Worm (Caenorhabditis elegans) whole organism, L4 larva: ENCODE results near the gene fubl-3.

ENCODE experiments used
- F26F4.8 ChIP-seq: fragments of 200-800 bp; sonication (Bioruptor generic); conservative IDR thresholded peaks from 2 replicates; pipeline ENCODE4 v1.3.6; 2022; ENCODE audit warnings: missing genetic modification characterization, missing compliant biosample characterization
- F44E2.7 ChIP-seq: fragments of 200-800 bp; sonication (Bioruptor generic); IDR thresholded peaks from 2 replicates; pipeline ENCODE4 v2.1.2; 2022; ENCODE audit warnings: missing genetic modification characterization, missing compliant biosample characterization
- Y48G9A.11 ChIP-seq: fragments of 200-800 bp; sonication (Bioruptor generic); IDR thresholded peaks from 2 replicates; pipeline ENCODE4 v1.3.6; 2022; ENCODE audit warnings: missing genetic modification reagents, missing genetic modification characterization, missing compliant biosample characterization
- Y75B8A.6 ChIP-seq: fragments of 200-800 bp; sonication (Bioruptor generic); IDR thresholded peaks from 2 replicates; pipeline ENCODE4 v1.3.6; 2022; ENCODE audit warnings: missing genetic modification reagents, missing genetic modification characterization, missing compliant biosample characterization
- ZK546.5 ChIP-seq, 2 experiments: sonication (generic microtip); optimal IDR thresholded peaks; 2 replicates each; lab custom pipeline; 2017; ENCODE audit warnings: missing biosample characterization in 2 of 2, missing genetic modification characterization in 2 of 2
- aha-1 ChIP-seq: fragments of 150-350 bp; peaks from one replicate; lab custom pipeline; 2014; ENCODE audit warnings: missing biosample characterization, missing genetic modification characterization
- ama-1 ChIP-seq: fragments of 150-350 bp; optimal IDR thresholded peaks from 2 replicates; lab custom pipeline; 2014; ENCODE audit warnings: inconsistent platforms, mixed read lengths
- ceh-82 ChIP-seq: sonication (generic microtip); optimal IDR thresholded peaks from 2 replicates; lab custom pipeline; 2017; ENCODE audit warnings: missing biosample characterization, missing genetic modification characterization
- ces-1 ChIP-seq: fragments of 150-350 bp; sonication (generic microtip); optimal IDR thresholded peaks from 4 replicates; lab custom pipeline; 2014; ENCODE audit warnings: missing biosample characterization, missing genetic modification reagents, missing genetic modification characterization
- daf-16 ChIP-seq, 3 experiments: sonication (generic microtip); optimal IDR thresholded peaks; 2 replicates each; lab custom pipeline; 2016 to 2017; ENCODE audit warnings: missing genetic modification characterization in 3 of 3, missing genetic modification reagents in 3 of 3, mild to moderate bottlenecking in 2 of 3, missing compliant biosample characterization in 2 of 3, missing biosample characterization in 1 of 3, moderate library complexity in 1 of 3
- gei-8 ChIP-seq: fragments of 200-800 bp; sonication (Bioruptor generic); optimal IDR thresholded peaks from 2 replicates; lab custom pipeline; 2018; ENCODE audit warnings: mild to moderate bottlenecking, missing genetic modification characterization, missing compliant biosample characterization
- hif-1 ChIP-seq, 2 experiments: sonication (generic microtip); optimal IDR thresholded peaks; 2 replicates each; lab custom pipeline; 2016 to 2017; ENCODE audit warnings: missing compliant biosample characterization in 2 of 2, missing genetic modification characterization in 2 of 2, missing genetic modification reagents in 2 of 2, missing genotype in 2 of 2, mild to moderate bottlenecking in 1 of 2
- hlh-11 ChIP-seq: fragments of 200-800 bp; sonication (Bioruptor generic); optimal IDR thresholded peaks from 2 replicates; lab custom pipeline; 2018; ENCODE audit warnings: mild to moderate bottlenecking, missing genetic modification characterization, missing compliant biosample characterization
- hlh-30 ChIP-seq: sonication (generic microtip); optimal IDR thresholded peaks from 2 replicates; lab custom pipeline; 2017; ENCODE audit warnings: antibody characterized with exemption, mild to moderate bottlenecking, missing genetic modification characterization, missing compliant biosample characterization; ENCODE audit not compliant: insufficient read depth
- jun-1 ChIP-seq: fragments of 150-350 bp; optimal IDR thresholded peaks from 2 replicates; lab custom pipeline; 2014; ENCODE audit warnings: missing biosample characterization, missing genetic modification reagents, missing genetic modification characterization
- lin-15B ChIP-seq: fragments of 150-350 bp; sonication (generic microtip); optimal IDR thresholded peaks from 3 replicates; lab custom pipeline; 2014; ENCODE audit warnings: missing biosample characterization, missing genetic modification characterization
- mxl-3 ChIP-seq: fragments of 200-800 bp; sonication (Bioruptor generic); optimal IDR thresholded peaks from 2 replicates; lab custom pipeline; 2018; ENCODE audit warnings: mild to moderate bottlenecking, missing genetic modification characterization, missing compliant biosample characterization
- nhr-11 ChIP-seq: fragments of 150-350 bp; optimal IDR thresholded peaks from 2 replicates; lab custom pipeline; 2014; ENCODE audit warnings: missing biosample characterization, missing genetic modification characterization
- nhr-237 ChIP-seq: sonication (generic microtip); optimal IDR thresholded peaks from 2 replicates; lab custom pipeline; 2017; ENCODE audit warnings: missing biosample characterization, missing genetic modification characterization
- nhr-25 ChIP-seq: sonication (generic microtip); optimal IDR thresholded peaks from 2 replicates; lab custom pipeline; 2017; ENCODE audit warnings: missing genetic modification characterization, mild to moderate bottlenecking, missing compliant biosample characterization, antibody characterized with exemption, moderate library complexity, borderline replicate concordance; ENCODE audit not compliant: insufficient read depth
- nhr-28 ChIP-seq: fragments of 150-350 bp; optimal IDR thresholded peaks from 2 replicates; lab custom pipeline; 2014; ENCODE audit warnings: missing biosample characterization, missing genetic modification characterization
- php-3 ChIP-seq: fragments of 200-800 bp; sonication (Bioruptor generic); IDR thresholded peaks from 2 replicates; pipeline ENCODE4 v1.3.6; 2022; ENCODE audit warnings: missing genetic modification reagents, missing genetic modification characterization, missing compliant biosample characterization
- pqm-1 ChIP-seq: sonication (generic microtip); optimal IDR thresholded peaks from 2 replicates; lab custom pipeline; 2017; ENCODE audit warnings: missing biosample characterization, missing genetic modification characterization
- set-16 ChIP-seq: fragments of 200-800 bp; sonication (Bioruptor generic); IDR thresholded peaks from 2 replicates; pipeline ENCODE4 v1.3.6; 2022; ENCODE audit warnings: missing genetic modification reagents, missing genetic modification characterization, missing compliant biosample characterization
- skn-1 ChIP-seq: fragments of 150-350 bp; optimal IDR thresholded peaks from 2 replicates; lab custom pipeline; 2014; ENCODE audit warnings: missing biosample characterization, missing genetic modification characterization
- snpc-4 ChIP-seq: fragments of 150-350 bp; optimal IDR thresholded peaks from 2 replicates; lab custom pipeline; 2014; ENCODE audit warnings: missing biosample characterization, missing genetic modification characterization
- spr-3 ChIP-seq: fragments of 200-800 bp; sonication (Bioruptor generic); optimal IDR thresholded peaks from 2 replicates; lab custom pipeline; 2018; ENCODE audit warnings: mild to moderate bottlenecking, missing genetic modification characterization, missing compliant biosample characterization
- tra-1 ChIP-seq: fragments of 200-800 bp; sonication (Bioruptor generic); IDR thresholded peaks from 2 replicates; pipeline ENCODE4 v1.3.6; 2022; ENCODE audit warnings: missing genetic modification reagents, missing genetic modification characterization, missing compliant biosample characterization
- unc-62 ChIP-seq, 3 experiments: fragments of 150-350 bp in 1 of 3; sonication (generic microtip); optimal IDR thresholded peaks in 2 of 3; peaks in 1 of 3; 1 replicate in 1 of 3; 2 replicates in 2 of 3; lab custom pipeline; 2014 to 2017; ENCODE audit warnings: missing biosample characterization in 3 of 3, missing genetic modification characterization in 3 of 3, missing genetic modification reagents in 3 of 3, missing genotype in 1 of 3
- vab-7 ChIP-seq: fragments of 200-800 bp; sonication (Bioruptor generic); IDR thresholded peaks from 2 replicates; pipeline ENCODE4 v1.3.6; 2022; ENCODE audit warnings: missing genetic modification reagents, missing genetic modification characterization, missing compliant biosample characterization
- zfp-3 ChIP-seq: fragments of 200-800 bp; sonication (Bioruptor generic); conservative IDR thresholded peaks from 2 replicates; pipeline ENCODE4 v1.3.6; 2022; ENCODE audit warnings: missing genetic modification reagents, missing genetic modification characterization, missing compliant biosample characterization
- zip-2 ChIP-seq: fragments of 150-350 bp; optimal IDR thresholded peaks from 2 replicates; lab custom pipeline; 2014; ENCODE audit warnings: missing biosample characterization, missing genetic modification characterization

fubl-3 gene

DNA sequence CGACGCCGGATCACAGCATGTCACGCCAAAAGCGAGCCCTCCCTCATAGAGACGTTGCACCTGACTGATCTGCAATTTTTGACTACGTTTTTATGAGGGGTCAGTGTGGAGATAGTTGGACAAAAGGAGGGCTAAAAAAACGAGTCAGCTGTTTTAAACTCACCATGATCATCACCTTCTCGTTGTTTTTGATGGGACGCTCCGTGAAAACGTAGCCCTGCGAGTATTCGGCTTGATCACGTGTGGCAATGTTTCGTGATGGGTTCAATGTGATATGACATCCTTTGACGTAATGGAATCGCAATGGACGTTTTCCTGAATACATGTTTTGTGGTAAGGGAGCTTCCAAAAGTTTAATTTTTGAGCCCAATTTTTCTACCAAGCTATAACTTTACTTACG is 49.1 kb upstream of the fubl-3 start:
- TF ChIP-seq daf-16 (GFP tag; optimal IDR thresholded peaks at IDR 0.05; lab: Kevin White, UChicago) (peak in 1 of 2 experiments; percentile 20), daf-16 (tag; optimal IDR thresholded peaks at IDR 0.05; lab: Kevin White, UChicago) (no peak), hif-1 (tag; optimal IDR thresholded peaks at IDR 0.05; lab: Kevin White, UChicago) (peak in 1 of 2 experiments; percentile 25), nhr-11 (tag; lab: Kevin White, UChicago) (peak; percentile 80), hlh-11 (tag; lab: Kevin White, UChicago) (peak; percentile 19), set-16 (GFP tag; lab: Robert Waterston, UW) (no peak), hlh-30 (tag; lab: Kevin White, UChicago) (peak; percentile 46), aha-1 (tag; lab: Kevin White, UChicago) (no peak), php-3 (no peak), unc-62 (GFP tag; optimal IDR thresholded peaks at IDR 0.05 in 1 of 2; lab: Kevin White, UChicago) (peak in 1 of 2 experiments; percentile 85), unc-62 (tag; optimal IDR thresholded peaks at IDR 0.05; lab: Kevin White, UChicago) (no peak), snpc-4 (tag; lab: Kevin White, UChicago) (no peak), ama-1 (lab: Kevin White, UChicago) (no peak), F26F4.8 (GFP tag; lab: Robert Waterston, UW) (no peak), Y75B8A.6 (no peak), zip-2 (tag; lab: Kevin White, UChicago) (no peak)
- TF ChIP-seq, all 104 proteins: peak for 6

DNA sequence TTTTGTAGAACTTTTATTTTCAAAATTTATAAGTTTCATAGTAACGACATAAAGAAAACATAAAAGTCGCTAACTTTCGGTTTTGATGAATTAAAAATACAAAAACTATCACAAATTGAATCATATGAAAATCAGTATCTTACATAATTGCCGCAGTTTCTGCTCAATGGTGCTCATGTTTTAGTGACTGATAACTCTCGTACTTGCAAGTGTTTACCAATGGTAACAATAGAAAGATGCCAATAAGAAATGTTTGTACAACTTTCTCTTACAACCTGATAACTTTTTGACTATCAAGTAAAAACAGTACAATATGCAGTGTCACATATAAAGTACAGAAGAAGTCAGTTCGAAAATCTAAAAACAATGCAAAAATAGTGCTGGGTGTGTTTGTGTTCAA is 48.1 kb upstream of the fubl-3 start:
- TF ChIP-seq nhr-28 (tag; lab: Kevin White, UChicago) (peak; percentile 1), spr-3 (no peak), pqm-1 (tag; lab: Kevin White, UChicago) (peak; percentile 53), daf-16 (GFP tag; optimal IDR thresholded peaks at IDR 0.05; lab: Kevin White, UChicago) (no peak), daf-16 (tag; optimal IDR thresholded peaks at IDR 0.05; lab: Kevin White, UChicago) (peak; percentile 81), skn-1 (tag; lab: Kevin White, UChicago) (no peak), unc-62 (GFP tag; optimal IDR thresholded peaks at IDR 0.05 in 1 of 2; lab: Kevin White, UChicago) (peak in 1 of 2 experiments; percentile 78), unc-62 (tag; optimal IDR thresholded peaks at IDR 0.05; lab: Kevin White, UChicago) (no peak)

DNA sequence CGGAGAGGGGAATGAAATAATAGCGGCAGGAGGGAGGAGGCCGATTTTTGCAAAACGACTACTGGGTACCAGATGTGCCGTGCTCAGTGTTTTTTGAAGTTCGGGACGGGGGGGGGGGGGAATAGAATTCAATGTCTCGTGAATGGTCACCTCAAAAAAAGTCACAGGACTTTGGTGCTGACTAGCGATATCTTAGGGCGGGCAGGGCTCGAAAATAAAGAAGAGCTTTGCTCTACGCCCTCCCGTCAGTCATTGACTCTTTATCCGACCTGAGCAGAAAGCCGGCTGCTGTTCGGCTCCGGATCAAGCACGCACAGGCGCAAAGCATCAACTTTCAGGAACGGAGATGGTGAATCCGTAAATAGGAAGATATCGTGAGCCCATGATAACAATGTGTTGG is 43.7 kb upstream of the fubl-3 start:
- no peak for TF ChIP-seq spr-3
- no peak for TF ChIP-seq ces-1
- TF ChIP-seq nhr-237 (tag; lab: Kevin White, UChicago): no peak
- no peak for TF ChIP-seq F26F4.8 (GFP tag; lab: Robert Waterston, UW)
- TF ChIP-seq vab-7 (GFP tag; lab: Robert Waterston, UW): no peak
- TF ChIP-seq zfp-3: no peak
- no peak for TF ChIP-seq nhr-25 (tag; lab: Kevin White, UChicago)
- no peak for TF ChIP-seq F44E2.7
- no peak for TF ChIP-seq ZK546.5 (tag; optimal IDR thresholded peaks at IDR 0.05; lab: Kevin White, UChicago)
- TF ChIP-seq jun-1: no peak
- no peak for TF ChIP-seq lin-15B (tag; lab: Kevin White, UChicago)
- TF ChIP-seq tra-1 (GFP tag; lab: Robert Waterston, UW): no peak; the same call in 1 of the 2 replicates
- TF ChIP-seq set-16 (GFP tag; lab: Robert Waterston, UW): peak; percentile 43
- TF ChIP-seq ceh-82 (tag; lab: Kevin White, UChicago): no peak
- no peak for TF ChIP-seq php-3
- TF ChIP-seq gei-8 (GFP tag; lab: Kevin White, UChicago): no peak
- peak in 1 of 2 experiments; percentile 96 for TF ChIP-seq unc-62 (GFP tag; optimal IDR thresholded peaks at IDR 0.05 in 1 of 2; lab: Kevin White, UChicago)
- TF ChIP-seq unc-62 (tag; optimal IDR thresholded peaks at IDR 0.05; lab: Kevin White, UChicago): no peak

DNA sequence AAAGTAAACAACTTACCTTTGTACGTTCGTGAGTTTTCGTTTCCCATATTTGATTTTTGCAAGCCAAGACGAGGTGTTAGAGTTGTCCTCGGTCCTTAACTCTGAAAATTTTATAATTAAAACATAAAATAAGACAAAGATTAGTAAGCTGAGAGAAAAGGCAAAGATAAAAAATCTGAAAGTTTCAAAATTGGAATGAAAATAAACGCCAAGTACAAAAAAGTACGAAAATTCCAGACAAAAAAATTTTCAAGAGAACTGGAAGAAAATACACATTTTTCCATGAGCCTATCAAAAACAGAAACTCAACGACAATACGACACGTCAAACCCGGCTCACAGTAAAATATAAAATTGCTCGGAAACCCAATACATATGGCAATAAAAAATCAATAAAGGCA is 42.7 kb upstream of the fubl-3 start, which contains the start of gene F10D7.5:
Gene F10D7.5 (minus strand): TSS at position 101 of the 400 bp plus-strand sequence.
- TF ChIP-seq mxl-3 (GFP tag; lab: Kevin White, UChicago) (no peak), unc-62 (GFP tag; optimal IDR thresholded peaks at IDR 0.05 in 1 of 2; lab: Kevin White, UChicago) (no peak), unc-62 (tag; optimal IDR thresholded peaks at IDR 0.05; lab: Kevin White, UChicago) (no peak), Y48G9A.11 (GFP tag; lab: Robert Waterston, UW) (no peak)
